Worm (Caenorhabditis elegans) whole organism, midembryonic: ENCODE measurements around the gene C50F7.3.

ENCODE experiments used
- flt-1 ChIP-seq: fragments of 200-800 bp; sonication (Bioruptor generic); IDR thresholded peaks from 2 replicates; pipeline ENCODE4 v1.3.6; 2022; ENCODE audit warnings: missing genetic modification characterization, missing compliant biosample characterization
- med-1 ChIP-seq: sonication (generic microtip); optimal IDR thresholded peaks from 2 replicates; lab custom pipeline; 2017; ENCODE audit warnings: missing genetic modification characterization, mild to moderate bottlenecking, missing compliant biosample characterization, antibody characterized with exemption, missing genetic modification reagents; ENCODE audit not compliant: insufficient read depth
- ref-1 ChIP-seq: fragments of 200-800 bp; sonication (Bioruptor generic); conservative IDR thresholded peaks from 2 replicates; pipeline ENCODE4 v1.3.6; 2022; ENCODE audit warnings: missing genetic modification reagents, missing genetic modification characterization, missing compliant biosample characterization
- ztf-23 ChIP-seq: fragments of 200-800 bp; sonication (Bioruptor generic); IDR thresholded peaks from 2 replicates; pipeline ENCODE4 v1.3.6; 2022; ENCODE audit warnings: missing genetic modification reagents, missing genetic modification characterization, missing compliant biosample characterization

- no peak for TF ChIP-seq ref-1 (GFP tag; lab: Robert Waterston, UW)
- no peak for TF ChIP-seq flt-1 (GFP tag; lab: Robert Waterston, UW)
- no peak for TF ChIP-seq med-1 (GFP tag; lab: Kevin White, UChicago)
- no peak for TF ChIP-seq ztf-23 (GFP tag; lab: Robert Waterston, UW)
These were observed 38.0 kb downstream of the C50F7.3 start, which contains the start of gene rdl-1 for ce11 chrIV:7770162-7770561.
